Worm (Caenorhabditis elegans): ENCODE results near the gene ceh-53.
A peak's percentile ranks its signal among the peaks of the same experiment; 100 is the strongest.

Gene ceh-53

ce11 chrIV:3524584-3525020 is 26.6 kb downstream of the ceh-53 start (continued):
- TF ChIP-seq zip-2 (tag; optimal IDR thresholded peaks at IDR 0.05) (peak; percentile 32), nhr-11 (tag; optimal IDR thresholded peaks at IDR 0.05) (peak; percentile 49), mep-1 (tag; optimal IDR thresholded peaks at IDR 0.05) (peak; percentile 69), mes-2 (tag; optimal IDR thresholded peaks at IDR 0.05; ENCODE audit: poor library complexity, severe bottlenecking) (peak; percentile 74), gei-8 (GFP tag; optimal IDR thresholded peaks at IDR 0.05) (peak; percentile 0), ztf-7 (tag; optimal IDR thresholded peaks at IDR 0.05) (no peak), nhr-111 (GFP tag; optimal IDR thresholded peaks at IDR 0.05) (peak; percentile 75), nhr-42 (GFP tag; IDR thresholded peaks at IDR 0.05) (no peak), tag-97 (GFP tag; IDR thresholded peaks at IDR 0.05) (no peak), Y75B8A.6 (GFP tag; IDR thresholded peaks at IDR 0.05) (0 out of 2 replicates have a peak, but pooled peaks have one; percentile 44), saeg-2 (GFP tag; IDR thresholded peaks at IDR 0.05) (0 out of 2 replicates have a peak, but pooled peaks have one; percentile 16), tra-1 (GFP tag; IDR thresholded peaks at IDR 0.05) (peak; percentile 73; the same call in 1 of the 2 replicates), snpc-1.2 (GFP tag; IDR thresholded peaks at IDR 0.05) (peak; percentile 79), spr-1 (tag; optimal IDR thresholded peaks at IDR 0.05) (peak; percentile 61), fkh-10 (GFP tag; optimal IDR thresholded peaks at IDR 0.05) (no peak), lim-7 (GFP tag; IDR thresholded peaks at IDR 0.05) (peak; percentile 83), daf-8 (GFP tag; IDR thresholded peaks at IDR 0.05) (0 out of 2 replicates have a peak, but pooled peaks have one; percentile 25), lir-3 (tag; optimal IDR thresholded peaks at IDR 0.05) (peak; percentile 7), T26A8.4 (GFP tag; IDR thresholded peaks at IDR 0.05) (peak; percentile 80), daf-19 (GFP tag; conservative IDR thresholded peaks at IDR 0.05) (peak; percentile 78), nhr-10 (tag; optimal IDR thresholded peaks at IDR 0.05) (no peak), lin-39 (tag; optimal IDR thresholded peaks at IDR 0.05) (no peak), lsy-2 (tag; optimal IDR thresholded peaks at IDR 0.05) (peak in 1 of 2 experiments; percentile 49), attf-4 (tag; optimal IDR thresholded peaks at IDR 0.05) (no peak), spr-3 (GFP tag; optimal IDR thresholded peaks at IDR 0.05) (peak; percentile 65), snpc-4 (tag; optimal IDR thresholded peaks at IDR 0.05) (no peak), lin-29 (GFP tag; IDR thresholded peaks at IDR 0.05) (no peak), nhr-76 (tag; optimal IDR thresholded peaks at IDR 0.05) (no peak), F37D6.2 (tag; optimal IDR thresholded peaks at IDR 0.05) (peak; percentile 45), vab-7 (GFP tag; IDR thresholded peaks at IDR 0.05) (peak; percentile 77), unc-62 (GFP tag; optimal IDR thresholded peaks at IDR 0.05 in 1 of 2) (no peak), unc-62 (tag; optimal IDR thresholded peaks at IDR 0.05) (no peak), F44E2.7 (GFP tag; IDR thresholded peaks at IDR 0.05) (no peak), unc-39 (tag; optimal IDR thresholded peaks at IDR 0.05) (no peak), T20F7.1 (GFP tag; optimal IDR thresholded peaks at IDR 0.05) (no peak), R02D3.7 (tag; optimal IDR thresholded peaks at IDR 0.05) (no peak), dmd-9 (GFP tag; IDR thresholded peaks at IDR 0.05) (peak; percentile 42; the same call in 1 of the 2 replicates), php-3 (GFP tag; IDR thresholded peaks at IDR 0.05) (peak; percentile 75), dmd-8 (GFP tag; IDR thresholded peaks at IDR 0.05) (peak; percentile 91), dve-1 (tag; optimal IDR thresholded peaks at IDR 0.05; ENCODE audit: insufficient read depth) (peak; percentile 17), pha-4 (GFP tag; IDR thresholded peaks at IDR 0.05) (peak; percentile 70; the same call in 1 of the 2 replicates), pha-4 (tag; optimal IDR thresholded peaks at IDR 0.05) (no peak), ceh-32 (tag; optimal IDR thresholded peaks at IDR 0.05; ENCODE audit: poor library complexity) (no peak), lin-1 (GFP tag; IDR thresholded peaks at IDR 0.05) (peak; percentile 73; the same call in 1 of the 2 replicates), Y5F2A.4 (GFP tag; optimal IDR thresholded peaks at IDR 0.05) (peak; percentile 36), rbr-2 (tag; optimal IDR thresholded peaks at IDR 0.05) (peak; percentile 50), mdl-1 (tag; optimal IDR thresholded peaks at IDR 0.05) (no peak), mxl-2 (GFP tag; conservative IDR thresholded peaks at IDR 0.05) (peak; percentile 78), lin-38 (GFP tag; IDR thresholded peaks at IDR 0.05) (peak; percentile 81), egl-27 (tag; optimal IDR thresholded peaks at IDR 0.05) (no peak), nhr-102 (tag; optimal IDR thresholded peaks at IDR 0.05) (peak; percentile 32), ZK337.2 (GFP tag; IDR thresholded peaks at IDR 0.05) (peak; percentile 67; the same call in 1 of the 2 replicates)
